Worm (Caenorhabditis elegans) whole organism, L3 larva: ENCODE measurements around the gene sptl-2.

Experiments used
- ama-1 ChIP-seq: fragments of 150-350 bp; optimal IDR thresholded peaks from 2 replicates; lab custom pipeline; 2018
- ceh-82 ChIP-seq: fragments of 150-350 bp; optimal IDR thresholded peaks from 2 replicates; lab custom pipeline; 2014; ENCODE audit warnings: missing biosample characterization, missing genetic modification characterization
- lin-39 ChIP-seq: fragments of 150-350 bp; optimal IDR thresholded peaks from 2 replicates; lab custom pipeline; 2018; ENCODE audit warnings: missing biosample characterization, missing genetic modification reagents, missing genetic modification characterization
- nfya-1 ChIP-seq: sonication (generic microtip); optimal IDR thresholded peaks from 2 replicates; lab custom pipeline; 2017; ENCODE audit warnings: missing genetic modification characterization, mild to moderate bottlenecking, missing compliant biosample characterization, antibody characterized with exemption, moderate library complexity; ENCODE audit not compliant: insufficient read depth
- skn-1 ChIP-seq: fragments of 150-350 bp; optimal IDR thresholded peaks from 2 replicates; lab custom pipeline; 2014; ENCODE audit warnings: missing biosample characterization, missing genetic modification characterization
- snpc-4 ChIP-seq: fragments of 150-350 bp; optimal IDR thresholded peaks from 2 replicates; lab custom pipeline; 2014; ENCODE audit warnings: missing biosample characterization, missing genetic modification characterization
- unc-62 ChIP-seq: fragments of 150-350 bp; sonication (generic microtip); optimal IDR thresholded peaks from 4 replicates; lab custom pipeline; 2014; ENCODE audit warnings: missing biosample characterization, missing genetic modification reagents, missing genetic modification characterization
- ztf-11 ChIP-seq: fragments of 150-350 bp; optimal IDR thresholded peaks from 2 replicates; lab custom pipeline; 2014; ENCODE audit warnings: missing biosample characterization, missing genetic modification characterization

- TF ChIP-seq nfya-1 (tag; lab: Kevin White, UChicago) (no peak), ztf-11 (tag; lab: Kevin White, UChicago) (no peak), skn-1 (tag; lab: Kevin White, UChicago) (no peak), lin-39 (tag; lab: Kevin White, UChicago) (no peak), ceh-82 (tag; lab: Kevin White, UChicago) (no peak), ama-1 (lab: Kevin White, UChicago) (no peak), snpc-4 (tag; lab: Kevin White, UChicago) (no peak), unc-62 (GFP tag; lab: Kevin White, UChicago) (no peak)
Observed at ce11 chrV:8022040-8022439, 5.0 kb downstream of the sptl-2 start, which contains the start of gene ech-3.
